Worm (Caenorhabditis elegans) whole organism, early embryonic: Measurements from ENCODE around the gene F58F6.6.

Experiments
- aly-1 ChIP-seq: sonication (generic microtip); optimal IDR thresholded peaks from 2 replicates; lab custom pipeline; 2016; ENCODE audit warnings: missing genetic modification characterization, missing compliant biosample characterization
- ama-1 ChIP-seq: fragments of 150-350 bp; optimal IDR thresholded peaks from 2 replicates; lab custom pipeline; 2014
- ceh-36 ChIP-seq: sonication (generic microtip); optimal IDR thresholded peaks from 2 replicates; lab custom pipeline; 2016; ENCODE audit warnings: missing genetic modification characterization, inconsistent platforms, missing compliant biosample characterization
- hmg-4 ChIP-seq: fragments of 200-800 bp; sonication (Bioruptor generic); optimal IDR thresholded peaks from 2 replicates; lab custom pipeline; 2018; ENCODE audit warnings: mild to moderate bottlenecking, missing genetic modification characterization, missing compliant biosample characterization
- pes-1 ChIP-seq: fragments of 200-800 bp; sonication (Bioruptor generic); IDR thresholded peaks from 2 replicates; pipeline ENCODE4 v1.3.6; 2022; ENCODE audit warnings: missing genetic modification reagents, missing genetic modification characterization, missing compliant biosample characterization
- scrt-1 ChIP-seq: fragments of 200-800 bp; sonication (Bioruptor generic); IDR thresholded peaks from 2 replicates; pipeline ENCODE4 v1.3.6; 2022; ENCODE audit warnings: missing genetic modification characterization, missing compliant biosample characterization
- tbx-11 ChIP-seq: fragments of 200-800 bp; sonication (Bioruptor generic); IDR thresholded peaks from 2 replicates; pipeline ENCODE4 v1.3.6; 2022; ENCODE audit warnings: missing genetic modification characterization, missing compliant biosample characterization
- tbx-37 ChIP-seq: fragments of 200-800 bp; sonication (Bioruptor generic); conservative IDR thresholded peaks from 2 replicates; pipeline ENCODE4 v1.3.6; 2022; ENCODE audit warnings: missing genetic modification reagents, missing genetic modification characterization, missing compliant biosample characterization
- tra-4 ChIP-seq: sonication (generic microtip); optimal IDR thresholded peaks from 2 replicates; lab custom pipeline; 2017; ENCODE audit warnings: missing genetic modification characterization, missing compliant biosample characterization

ce11 chrIV:1355147-1355546 lies 14.3 kb downstream of the F58F6.6 start, which contains the start of gene col-104:
- TF ChIP-seq tbx-37 (no peak), hmg-4 (GFP tag; lab: Kevin White, UChicago) (no peak), ama-1 (lab: Kevin White, UChicago) (no peak), aly-1 (tag; lab: Kevin White, UChicago) (no peak), pes-1 (GFP tag; lab: Robert Waterston, UW) (no peak), tra-4 (no peak), ceh-36 (tag; lab: Kevin White, UChicago) (no peak), scrt-1 (no peak), tbx-11 (no peak)
